Worm (Caenorhabditis elegans) whole organism, midembryonic: ENCODE results near the gene ttr-20.

Experiments
- T22C8.4 ChIP-seq: fragments of 200-800 bp; sonication (Bioruptor generic); IDR thresholded peaks from 2 replicates; pipeline ENCODE4 v1.3.6; 2022; ENCODE audit warnings: missing genetic modification characterization, missing compliant biosample characterization
- klf-2 ChIP-seq: fragments of 200-800 bp; sonication (Bioruptor generic); conservative IDR thresholded peaks from 2 replicates; pipeline ENCODE4 v1.3.6; 2022; ENCODE audit warnings: missing genetic modification reagents, missing genetic modification characterization, missing compliant biosample characterization
- ztf-29 ChIP-seq: fragments of 200-800 bp; sonication (Bioruptor generic); IDR thresholded peaks from 2 replicates; pipeline ENCODE4 v1.3.6; 2022; ENCODE audit warnings: missing genetic modification reagents, missing genetic modification characterization, missing compliant biosample characterization

ce11 chrIV:4244510-4244909 lies 2.1 kb upstream of the ttr-20 start, which contains the start of gene col-34:
- no peak for TF ChIP-seq klf-2
- TF ChIP-seq ztf-29 (GFP tag; lab: Robert Waterston, UW): no peak
- TF ChIP-seq T22C8.4 (GFP tag; lab: Robert Waterston, UW): no peak
